Worm (Caenorhabditis elegans): ENCODE data around the gene srt-68.

DNA sequence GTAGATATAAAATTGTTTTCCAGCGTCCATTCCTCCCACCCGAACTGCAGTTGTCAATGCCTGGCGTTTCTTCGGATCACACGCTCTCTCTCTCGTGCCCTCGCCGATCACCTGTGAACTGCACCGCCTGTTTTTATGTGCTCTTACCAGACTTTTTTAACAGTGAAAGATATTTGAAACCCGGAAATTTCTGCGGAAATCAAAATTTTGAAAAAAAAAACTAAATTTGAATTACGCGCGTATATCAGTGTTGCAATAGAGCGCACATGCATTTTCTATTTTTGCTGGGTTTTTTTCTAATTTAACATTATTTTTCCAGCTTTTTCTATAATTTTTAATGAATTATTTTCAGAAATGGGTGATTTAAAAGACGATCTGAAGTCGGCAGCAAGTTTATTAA lies 47.8 kb downstream of the srt-68 start, which contains the start of gene ttc-37:
- TF ChIP-seq ets-5 (GFP tag; IDR thresholded peaks at IDR 0.05) (no peak), elt-3 (tag; optimal IDR thresholded peaks at IDR 0.05) (peak in 2 of 6 experiments; percentile 15 to 55), hlh-17 (GFP tag; optimal IDR thresholded peaks at IDR 0.05; ENCODE audit: borderline replicate concordance) (no peak), nhr-11 (tag; optimal IDR thresholded peaks at IDR 0.05) (peak; percentile 31), lsy-2 (tag; optimal IDR thresholded peaks at IDR 0.05) (peak; percentile 74 to 77), ama-1 (optimal IDR thresholded peaks at IDR 0.05) (no peak), blmp-1 (tag; optimal IDR thresholded peaks at IDR 0.05) (peak; percentile 15), snpc-4 (tag; optimal IDR thresholded peaks at IDR 0.05) (peak; percentile 39), sox-4 (tag; optimal IDR thresholded peaks at IDR 0.05) (no peak), ztf-11 (tag; optimal IDR thresholded peaks at IDR 0.05) (no peak), hlh-4 (tag; optimal IDR thresholded peaks at IDR 0.05) (no peak), dsc-1 (tag; optimal IDR thresholded peaks at IDR 0.05) (peak; percentile 75), ceh-88 (GFP tag; IDR thresholded peaks at IDR 0.05) (no peak)

Measured in whole organism, L1 larva.